Fruit fly (Drosophila melanogaster): ENCODE results near the gene tadr.
A peak's percentile ranks its signal among the peaks of the same experiment; 100 is the strongest.

tadr gene

dm6 chr2L:21108759-21109282 lies 33.6 kb downstream of the tadr start (continued):
- TF ChIP-seq CG34224 (GFP tag; IDR thresholded peaks at IDR 0.05; ENCODE audit: partially characterized antibody) (no peak), gt (GFP tag; IDR thresholded peaks at IDR 0.05) (no peak), CG11398 (GFP tag; optimal IDR thresholded peaks at IDR 0.05) (no peak), oc (tag; optimal IDR thresholded peaks at IDR 0.05) (peak; percentile 31), hbn (GFP tag; IDR thresholded peaks at IDR 0.05; ENCODE audit: partially characterized antibody) (no peak), Meics (GFP tag; optimal IDR thresholded peaks at IDR 0.05) (peak; percentile 22), cwo (GFP tag; optimal IDR thresholded peaks at IDR 0.05) (no peak), ttk (GFP tag; IDR thresholded peaks at IDR 0.05) (peak; percentile 48; the same call in 1 of the 2 replicates), CG13123 (GFP tag; optimal IDR thresholded peaks at IDR 0.05) (peak; percentile 3), z (GFP tag; IDR thresholded peaks at IDR 0.05) (no peak), Tbp (GFP tag; optimal IDR thresholded peaks at IDR 0.05) (no peak), GATAe (GFP tag; conservative IDR thresholded peaks at IDR 0.05) (no peak), nom (GFP tag; optimal IDR thresholded peaks at IDR 0.05) (no peak), CkIIα-i1 (GFP tag; IDR thresholded peaks at IDR 0.05) (no peak), slou (GFP tag; optimal IDR thresholded peaks at IDR 0.05) (peak; percentile 10), CG13287 (GFP tag; IDR thresholded peaks at IDR 0.05; ENCODE audit: partially characterized antibody) (no peak), psq (GFP tag; optimal IDR thresholded peaks at IDR 0.05) (no peak), Myb (GFP tag; optimal IDR thresholded peaks at IDR 0.05) (peak; percentile 16), CG18599 (GFP tag; optimal IDR thresholded peaks at IDR 0.05) (no peak), CG11695 (GFP tag; IDR thresholded peaks at IDR 0.05) (0 out of 3 replicates have a peak, but pooled peaks have one; percentile 10), Rfx (GFP tag; IDR thresholded peaks at IDR 0.05) (no peak; the same call in 1 of the 2 replicates), CG6854 (GFP tag; optimal IDR thresholded peaks at IDR 0.05) (no peak), zen2 (GFP tag; IDR thresholded peaks at IDR 0.05; ENCODE audit: partially characterized antibody) (no peak), ham (GFP tag; IDR thresholded peaks at IDR 0.05) (no peak), usp (GFP tag; optimal IDR thresholded peaks at IDR 0.05) (no peak), CG9876 (GFP tag; optimal IDR thresholded peaks at IDR 0.05) (no peak), kah (GFP tag; optimal IDR thresholded peaks at IDR 0.05) (no peak), gem (tag; optimal IDR thresholded peaks at IDR 0.05) (peak; percentile 82), Doc2 (GFP tag; IDR thresholded peaks at IDR 0.05) (no peak), CG9727 (GFP tag; optimal IDR thresholded peaks at IDR 0.05) (peak; percentile 87), Dp (GFP tag; optimal IDR thresholded peaks at IDR 0.05) (no peak), YL-1 (GFP tag; optimal IDR thresholded peaks at IDR 0.05) (no peak), p53 (GFP tag; optimal IDR thresholded peaks at IDR 0.05) (no peak), CG14050 (GFP tag; IDR thresholded peaks at IDR 0.05) (no peak), Med (GFP tag) (peak; percentile 74), tup (GFP tag; optimal IDR thresholded peaks at IDR 0.05) (no peak), CG34376 (GFP tag; optimal IDR thresholded peaks at IDR 0.05) (no peak), sens (GFP tag) (peak; percentile 95), CG2116 (GFP tag; optimal IDR thresholded peaks at IDR 0.05) (peak; percentile 28), phol (tag; optimal IDR thresholded peaks at IDR 0.05) (peak; percentile 65), CG10565 (GFP tag; optimal IDR thresholded peaks at IDR 0.05) (no peak), tio (GFP tag; optimal IDR thresholded peaks at IDR 0.05) (peak; percentile 85), gro (GFP tag; optimal IDR thresholded peaks at IDR 0.05) (peak; percentile 29), CG7372 (GFP tag; IDR thresholded peaks at IDR 0.05) (no peak), Kr (GFP tag; optimal IDR thresholded peaks at IDR 0.05) (no peak), hb (GFP tag; IDR thresholded peaks at IDR 0.05; ENCODE audit: partially characterized antibody) (no peak), pnt (GFP tag; optimal IDR thresholded peaks at IDR 0.05) (peak; percentile 37), Dek (tag; optimal IDR thresholded peaks at IDR 0.05) (no peak), Nf-YA (GFP tag; IDR thresholded peaks at IDR 0.05) (0 out of 2 replicates have a peak, but pooled peaks have one; percentile 38), lov (optimal IDR thresholded peaks at IDR 0.05) (no peak), lov (GFP tag; IDR thresholded peaks at IDR 0.05) (peak; percentile 7; the same call in 1 of the 3 replicates)

Measured in whole organism, embryonic.